Worm (Caenorhabditis elegans) whole organism, early embryonic: ENCODE results near the gene tni-3.

Source experiments
- F13C5.2 ChIP-seq: sonication (generic microtip); optimal IDR thresholded peaks from 2 replicates; lab custom pipeline; 2017; ENCODE audit warnings: mild to moderate bottlenecking, missing genetic modification characterization, inconsistent platforms, missing compliant biosample characterization
- ama-1 ChIP-seq: fragments of 150-350 bp; optimal IDR thresholded peaks from 2 replicates; lab custom pipeline; 2014
- ceh-13 ChIP-seq: fragments of 200-800 bp; sonication (Bioruptor generic); optimal IDR thresholded peaks from 2 replicates; lab custom pipeline; 2018; ENCODE audit warnings: mild to moderate bottlenecking, missing genetic modification characterization, missing compliant biosample characterization
- flt-1 ChIP-seq: fragments of 200-800 bp; sonication (Bioruptor generic); IDR thresholded peaks from 2 replicates; pipeline ENCODE4 v1.3.6; 2022; ENCODE audit warnings: missing genetic modification characterization, missing compliant biosample characterization
- hmg-4 ChIP-seq: fragments of 200-800 bp; sonication (Bioruptor generic); optimal IDR thresholded peaks from 2 replicates; lab custom pipeline; 2018; ENCODE audit warnings: mild to moderate bottlenecking, missing genetic modification characterization, missing compliant biosample characterization
- hnd-1 ChIP-seq: sonication (generic microtip); optimal IDR thresholded peaks from 2 replicates; lab custom pipeline; 2016; ENCODE audit warnings: missing genetic modification characterization, missing compliant biosample characterization
- scrt-1 ChIP-seq: fragments of 200-800 bp; sonication (Bioruptor generic); IDR thresholded peaks from 2 replicates; pipeline ENCODE4 v1.3.6; 2022; ENCODE audit warnings: missing genetic modification characterization, missing compliant biosample characterization
- sea-1 ChIP-seq: fragments of 200-800 bp; sonication (Bioruptor generic); conservative IDR thresholded peaks from 2 replicates; pipeline ENCODE4 v1.3.6; 2022; ENCODE audit warnings: missing genetic modification characterization, missing compliant biosample characterization
- tbx-11 ChIP-seq: fragments of 200-800 bp; sonication (Bioruptor generic); IDR thresholded peaks from 2 replicates; pipeline ENCODE4 v1.3.6; 2022; ENCODE audit warnings: missing genetic modification characterization, missing compliant biosample characterization

ce11 chrV:16842941-16843340 lies 8.0 kb upstream of the tni-3 start, which contains the start of gene clec-25:
- TF ChIP-seq ama-1 (lab: Kevin White, UChicago) = no peak
- TF ChIP-seq flt-1 (GFP tag; lab: Robert Waterston, UW) = no peak
- TF ChIP-seq sea-1 (GFP tag; lab: Robert Waterston, UW) = no peak
- TF ChIP-seq hmg-4 (GFP tag; lab: Kevin White, UChicago) = no peak
- TF ChIP-seq scrt-1 (GFP tag; lab: Robert Waterston, UW) = no peak
- TF ChIP-seq ceh-13 = no peak
- no peak for TF ChIP-seq tbx-11
- TF ChIP-seq hnd-1 = no peak
- no peak for TF ChIP-seq F13C5.2 (tag; lab: Kevin White, UChicago)
